Fruit fly (Drosophila melanogaster) Kc167 (cell line): ENCODE measurements around the gene CG15022.

Source experiments
- Myc ChIP-seq: fragments of >200 bp; optimal IDR thresholded peaks from 2 replicates; lab custom pipeline; 2017; ENCODE audit warnings: missing external identifiers
- Sin3A ChIP-seq: fragments of >200 bp; optimal IDR thresholded peaks from 2 replicates; lab custom pipeline; 2018; ENCODE audit warnings: missing external identifiers
- h ChIP-seq: fragments of >200 bp; optimal IDR thresholded peaks from 3 replicates; lab custom pipeline; 2018; ENCODE audit warnings: missing external identifiers
- insv ChIP-seq: fragments of >200 bp; optimal IDR thresholded peaks from 3 replicates; lab custom pipeline; 2018; ENCODE audit warnings: missing external identifiers
- psq ChIP-seq: fragments of >200 bp; optimal IDR thresholded peaks from 2 replicates; lab custom pipeline; 2017; ENCODE audit warnings: missing external identifiers
- ttk ChIP-seq: sonication (Bioruptor generic); optimal IDR thresholded peaks from 2 replicates; lab custom pipeline; 2017; ENCODE audit warnings: missing external identifiers

Gene CG15022

dm6 chr3L:4482509-4482908 is 22.4 kb upstream of the CG15022 start, which contains the start of gene CG11350:
Gene CG11350 (plus strand): TSS chr3L:4482809.
- TF ChIP-seq ttk (lab: Kevin White, UChicago) = no peak
- no peak for TF ChIP-seq h (lab: Kevin White, UChicago)
- no peak for TF ChIP-seq psq (lab: Kevin White, UChicago)
- no peak for TF ChIP-seq insv (lab: Kevin White, UChicago)
- TF ChIP-seq Sin3A (lab: Kevin White, UChicago) = no peak
- TF ChIP-seq Myc (lab: Kevin White, UChicago) = no peak

- no peak for TF ChIP-seq Myc (lab: Kevin White, UChicago)
- TF ChIP-seq Sin3A (lab: Kevin White, UChicago) = no peak
- TF ChIP-seq insv (lab: Kevin White, UChicago) = no peak
- no peak for TF ChIP-seq h (lab: Kevin White, UChicago)
- TF ChIP-seq psq (lab: Kevin White, UChicago) = no peak
Observed at dm6 chr3L:4480764-4481163, 20.6 kb upstream of the CG15022 start.

dm6 chr3L:4479938-4480337 is 19.8 kb upstream of the CG15022 start, which contains the start of gene CG7465:
Gene CG7465 (plus strand): TSS chr3L:4480283.
- no peak for TF ChIP-seq Myc (lab: Kevin White, UChicago)
- TF ChIP-seq h (lab: Kevin White, UChicago) = no peak
- no peak for TF ChIP-seq Sin3A (lab: Kevin White, UChicago)
- TF ChIP-seq psq (lab: Kevin White, UChicago) = no peak
- no peak for TF ChIP-seq insv (lab: Kevin White, UChicago)
- no peak for TF ChIP-seq ttk (lab: Kevin White, UChicago)

dm6 chr3L:4477656-4478254 is 17.6 kb upstream of the CG15022 start:
- TF ChIP-seq h (lab: Kevin White, UChicago) (no peak), Sin3A (lab: Kevin White, UChicago) (no peak), insv (lab: Kevin White, UChicago) (no peak), ttk (lab: Kevin White, UChicago) (no peak)

- TF ChIP-seq h (lab: Kevin White, UChicago) (no peak), Myc (lab: Kevin White, UChicago) (no peak), psq (lab: Kevin White, UChicago) (no peak), insv (lab: Kevin White, UChicago) (no peak), ttk (lab: Kevin White, UChicago) (no peak)
Observed at dm6 chr3L:4475704-4476103, 15.6 kb upstream of the CG15022 start.

- no peak for TF ChIP-seq ttk (lab: Kevin White, UChicago)
- TF ChIP-seq insv (lab: Kevin White, UChicago) = no peak
- no peak for TF ChIP-seq Sin3A (lab: Kevin White, UChicago)
- TF ChIP-seq h (lab: Kevin White, UChicago) = no peak
- no peak for TF ChIP-seq Myc (lab: Kevin White, UChicago)
- TF ChIP-seq psq (lab: Kevin White, UChicago) = no peak
Observed at dm6 chr3L:4474946-4475470, 14.9 kb upstream of the CG15022 start.

- TF ChIP-seq ttk (lab: Kevin White, UChicago) (no peak), insv (lab: Kevin White, UChicago) (no peak), Sin3A (lab: Kevin White, UChicago) (no peak), Myc (lab: Kevin White, UChicago) (no peak), h (lab: Kevin White, UChicago) (no peak), psq (lab: Kevin White, UChicago) (no peak)
Observed at dm6 chr3L:4472768-4473167, 12.7 kb upstream of the CG15022 start, which contains the start of gene CG11349. Gene CG11349 (plus strand): TSS chr3L:4473068.

dm6 chr3L:4471449-4471848 is 11.3 kb upstream of the CG15022 start, which contains the start of gene CG32248:
Gene CG32248 (plus strand): TSS chr3L:4471749.
- no peak for TF ChIP-seq insv (lab: Kevin White, UChicago)
- TF ChIP-seq Myc (lab: Kevin White, UChicago) = no peak
- TF ChIP-seq h (lab: Kevin White, UChicago) = no peak
- no peak for TF ChIP-seq ttk (lab: Kevin White, UChicago)
- TF ChIP-seq Sin3A (lab: Kevin White, UChicago) = no peak
- TF ChIP-seq psq (lab: Kevin White, UChicago) = no peak

dm6 chr3L:4469701-4470100 is 9.6 kb upstream of the CG15022 start, which contains the start of gene CG32249:
Gene CG32249 (plus strand): TSS chr3L:4470001.
- no peak for TF ChIP-seq ttk (lab: Kevin White, UChicago)
- TF ChIP-seq psq (lab: Kevin White, UChicago) = no peak
- no peak for TF ChIP-seq insv (lab: Kevin White, UChicago)
- TF ChIP-seq h (lab: Kevin White, UChicago) = no peak
- no peak for TF ChIP-seq Sin3A (lab: Kevin White, UChicago)
- no peak for TF ChIP-seq Myc (lab: Kevin White, UChicago)

- TF ChIP-seq h (lab: Kevin White, UChicago) = no peak
- TF ChIP-seq Sin3A (lab: Kevin White, UChicago) = no peak
- TF ChIP-seq ttk (lab: Kevin White, UChicago) = no peak
Observed at dm6 chr3L:4466530-4466929, 6.4 kb upstream of the CG15022 start, which contains the start of gene CG32241. Gene CG32241 (minus strand): TSS chr3L:4466630.

- TF ChIP-seq ttk (lab: Kevin White, UChicago) (no peak), psq (lab: Kevin White, UChicago) (no peak), Sin3A (lab: Kevin White, UChicago) (no peak), Myc (lab: Kevin White, UChicago) (no peak), insv (lab: Kevin White, UChicago) (no peak), h (lab: Kevin White, UChicago) (no peak)
Observed at dm6 chr3L:4463773-4464301, 3.7 kb upstream of the CG15022 start, which contains the start of gene CG15024. Gene CG15024 (minus strand): TSS chr3L:4463823.
